Fruit fly (Drosophila melanogaster) whole organism, embryonic: ENCODE measurements around the gene CG9269.

Experiments used
- BEAF-32 ChIP-seq: fragments of 200-800 bp; sonication (Bioruptor generic); optimal IDR thresholded peaks from 3 replicates; lab custom pipeline; 2017; ENCODE audit warnings: missing biosample characterization, missing genetic modification characterization, mild to moderate bottlenecking, moderate library complexity, missing genetic modification reagents
- Bgb ChIP-seq: fragments of 200-800 bp; sonication (Bioruptor generic); IDR thresholded peaks from 2 replicates; pipeline ENCODE4 v1.3.6; 2022; ENCODE audit warnings: missing biosample characterization, missing genetic modification characterization; ENCODE audit not compliant: partially characterized antibody
- CG10366 ChIP-seq: fragments of 200-800 bp; sonication (Bioruptor generic); IDR thresholded peaks from 2 replicates; pipeline ENCODE4 v1.3.6; 2022; ENCODE audit warnings: missing biosample characterization, missing genetic modification characterization
- CG15601 ChIP-seq: fragments of 200-800 bp; sonication (Bioruptor generic); optimal IDR thresholded peaks from 3 replicates; lab custom pipeline; 2019; ENCODE audit warnings: missing biosample characterization, mild to moderate bottlenecking, missing genetic modification characterization, moderate library complexity
- CG1647 ChIP-seq: fragments of 200-800 bp; sonication (Bioruptor generic); optimal IDR thresholded peaks from 3 replicates; lab custom pipeline; 2016; ENCODE audit warnings: missing biosample characterization, missing genetic modification characterization
- CG17359 ChIP-seq: fragments of 200-800 bp; sonication (Bioruptor generic); optimal IDR thresholded peaks from 3 replicates; lab custom pipeline; 2018; ENCODE audit warnings: missing biosample characterization, mild to moderate bottlenecking, missing genetic modification characterization, moderate library complexity
- CG17829 ChIP-seq: fragments of 200-800 bp; optimal IDR thresholded peaks from 2 replicates; lab custom pipeline; 2019; ENCODE audit warnings: missing biosample characterization, mild to moderate bottlenecking, missing genetic modification characterization, moderate library complexity
- CG2202 ChIP-seq: fragments of 200-800 bp; sonication (Bioruptor generic); optimal IDR thresholded peaks from 2 replicates; lab custom pipeline; 2018; ENCODE audit warnings: missing biosample characterization, mild to moderate bottlenecking, missing genetic modification characterization
- CG2889 ChIP-seq: fragments of 200-800 bp; sonication (Bioruptor generic); IDR thresholded peaks from 3 replicates; pipeline ENCODE4 v1.3.6; 2022; ENCODE audit warnings: missing biosample characterization, missing genetic modification characterization
- CG4820 ChIP-seq: fragments of 200-800 bp; sonication (Bioruptor generic); optimal IDR thresholded peaks from 3 replicates; lab custom pipeline; 2016; ENCODE audit warnings: missing biosample characterization, missing genetic modification characterization
- CG7963 ChIP-seq: fragments of 200-800 bp; sonication (Bioruptor generic); IDR thresholded peaks from 3 replicates; pipeline ENCODE4 v1.3.6; 2022; ENCODE audit warnings: missing biosample characterization, missing genetic modification characterization; ENCODE audit not compliant: partially characterized antibody
- CG8089 ChIP-seq: fragments of 200-800 bp; sonication (Bioruptor generic); optimal IDR thresholded peaks from 3 replicates; lab custom pipeline; 2016; ENCODE audit warnings: missing biosample characterization, missing genetic modification characterization
- CG8290 ChIP-seq, 3 experiments: fragments of 200-800 bp; sonication (Bioruptor generic); optimal IDR thresholded peaks; 2 replicates each; lab custom pipeline; 2016 to 2019; ENCODE audit warnings: missing biosample characterization in 3 of 3, missing genetic modification characterization in 3 of 3, mild to moderate bottlenecking in 2 of 3, moderate library complexity in 1 of 3
- CG9876 ChIP-seq: fragments of 200-800 bp; sonication (Bioruptor generic); optimal IDR thresholded peaks from 2 replicates; lab custom pipeline; 2016; ENCODE audit warnings: missing biosample characterization, missing genetic modification characterization
- CrebB ChIP-seq: fragments of 200-800 bp; sonication (Bioruptor generic); optimal IDR thresholded peaks from 3 replicates; lab custom pipeline; 2018; ENCODE audit warnings: missing biosample characterization, mild to moderate bottlenecking, missing genetic modification characterization
- Dbx ChIP-seq: fragments of 200-800 bp; sonication (Bioruptor generic); IDR thresholded peaks from 3 replicates; pipeline ENCODE4 v1.3.6; 2022; ENCODE audit warnings: missing biosample characterization, missing genetic modification characterization
- Deaf1 ChIP-seq: fragments of 200-800 bp; optimal IDR thresholded peaks from 3 replicates; lab custom pipeline; 2019; ENCODE audit warnings: missing biosample characterization, mild to moderate bottlenecking, missing genetic modification characterization, moderate library complexity
- Doc3 ChIP-seq: fragments of 200-800 bp; sonication (Bioruptor generic); IDR thresholded peaks from 3 replicates; pipeline ENCODE4 v1.3.6; 2022; ENCODE audit warnings: missing biosample characterization, missing genetic modification characterization; ENCODE audit not compliant: partially characterized antibody
- E2f2 ChIP-seq: fragments of 200-800 bp; sonication (Bioruptor generic); IDR thresholded peaks from 2 replicates; pipeline ENCODE4 v1.3.6; 2022; ENCODE audit warnings: missing biosample characterization, missing genetic modification characterization
- Elba2 ChIP-seq: fragments of 200-800 bp; sonication (Bioruptor generic); optimal IDR thresholded peaks from 3 replicates; lab custom pipeline; 2016; ENCODE audit warnings: missing biosample characterization, missing genetic modification characterization
- HLH4C ChIP-seq: fragments of 200-800 bp; sonication (Bioruptor generic); IDR thresholded peaks from 3 replicates; pipeline ENCODE4 v1.3.6; 2022; ENCODE audit warnings: missing biosample characterization, missing genetic modification characterization; ENCODE audit not compliant: partially characterized antibody
- Hr78 ChIP-seq, 2 experiments: fragments of 200-800 bp in 1 of 2; fragments of >200 bp in 1 of 2; sonication (Bioruptor generic) in 1 of 2; optimal IDR thresholded peaks; 2 replicates each; lab custom pipeline; 2017 to 2019; ENCODE audit warnings: missing biosample characterization in 2 of 2, missing genetic modification characterization in 2 of 2, mild to moderate bottlenecking in 1 of 2, moderate library complexity in 1 of 2
- MESR4 ChIP-seq: fragments of 200-800 bp; sonication (Bioruptor generic); optimal IDR thresholded peaks from 2 replicates; lab custom pipeline; 2018; ENCODE audit warnings: missing biosample characterization, mild to moderate bottlenecking, missing genetic modification characterization, moderate library complexity
- MTF-1 ChIP-seq: fragments of 200-800 bp; sonication (Bioruptor generic); optimal IDR thresholded peaks from 2 replicates; lab custom pipeline; 2018; ENCODE audit warnings: missing biosample characterization, mild to moderate bottlenecking, missing genetic modification characterization, borderline replicate concordance
- NC2α ChIP-seq: fragments of 200-800 bp; sonication (Bioruptor generic); optimal IDR thresholded peaks from 2 replicates; lab custom pipeline; 2016; ENCODE audit warnings: missing biosample characterization, missing genetic modification characterization
- Nf-YA ChIP-seq: fragments of 200-800 bp; sonication (Bioruptor generic); IDR thresholded peaks from 2 replicates; pipeline ENCODE4 v1.3.6; 2022; ENCODE audit warnings: missing biosample characterization, missing genetic modification characterization
- NfI ChIP-seq: fragments of 200-800 bp; sonication (Bioruptor generic); optimal IDR thresholded peaks from 3 replicates; lab custom pipeline; 2018; ENCODE audit warnings: missing biosample characterization, mild to moderate bottlenecking, missing genetic modification characterization, moderate library complexity
- Oli ChIP-seq: fragments of 200-800 bp; sonication (Bioruptor generic); optimal IDR thresholded peaks from 2 replicates; lab custom pipeline; 2018; ENCODE audit warnings: missing biosample characterization, mild to moderate bottlenecking, missing genetic modification characterization, moderate library complexity
- ash1 ChIP-seq: fragments of 200-800 bp; sonication (Bioruptor generic); optimal IDR thresholded peaks from 2 replicates; lab custom pipeline; 2018; ENCODE audit warnings: missing biosample characterization, mild to moderate bottlenecking, missing genetic modification characterization
- bowl ChIP-seq: fragments of 200-800 bp; sonication (Bioruptor generic); IDR thresholded peaks from 2 replicates; pipeline ENCODE4 v1.3.6; 2022; ENCODE audit warnings: missing biosample characterization, missing genetic modification characterization
- corto ChIP-seq: fragments of 200-800 bp; sonication (Bioruptor generic); optimal IDR thresholded peaks from 2 replicates; lab custom pipeline; 2016; ENCODE audit warnings: missing biosample characterization, mild to moderate bottlenecking, missing genetic modification characterization, moderate library complexity
- dimm ChIP-seq: fragments of 200-800 bp; sonication (Bioruptor generic); IDR thresholded peaks from 2 replicates; pipeline ENCODE4 v1.3.6; 2022; ENCODE audit warnings: missing biosample characterization, missing genetic modification characterization
- dm ChIP-seq: fragments of 200-800 bp; sonication (Bioruptor generic); optimal IDR thresholded peaks from 3 replicates; lab custom pipeline; 2016; ENCODE audit warnings: missing biosample characterization, missing genetic modification characterization
- emc ChIP-seq: fragments of 200-800 bp; sonication (Bioruptor generic); optimal IDR thresholded peaks from 2 replicates; lab custom pipeline; 2016; ENCODE audit warnings: missing biosample characterization, missing genetic modification characterization
- fu2 ChIP-seq: fragments of 200-800 bp; sonication (Bioruptor generic); optimal IDR thresholded peaks from 2 replicates; lab custom pipeline; 2016; ENCODE audit warnings: missing biosample characterization, missing genetic modification characterization
- gcm2 ChIP-seq: fragments of 200-800 bp; sonication (Bioruptor generic); optimal IDR thresholded peaks from 2 replicates; lab custom pipeline; 2016; ENCODE audit warnings: missing biosample characterization, missing genetic modification characterization
- klu ChIP-seq: fragments of 200-800 bp; sonication (Bioruptor generic); IDR thresholded peaks from 2 replicates; pipeline ENCODE4 v1.3.6; 2022; ENCODE audit warnings: missing biosample characterization, missing genetic modification characterization
- knrl ChIP-seq: fragments of 200-800 bp; sonication (Bioruptor generic); IDR thresholded peaks from 3 replicates; pipeline ENCODE4 v1.3.6; 2022; ENCODE audit warnings: missing biosample characterization, missing genetic modification characterization; ENCODE audit not compliant: partially characterized antibody
- lilli ChIP-seq: fragments of 200-800 bp; sonication (Bioruptor generic); optimal IDR thresholded peaks from 3 replicates; lab custom pipeline; 2016; ENCODE audit warnings: missing biosample characterization, missing genetic modification characterization
- nerfin-2 ChIP-seq: fragments of 200-800 bp; sonication (Bioruptor generic); IDR thresholded peaks from 2 replicates; pipeline ENCODE4 v1.3.6; 2022; ENCODE audit warnings: missing biosample characterization, missing genetic modification characterization; ENCODE audit not compliant: partially characterized antibody
- p53 ChIP-seq: fragments of 200-800 bp; sonication (Bioruptor generic); optimal IDR thresholded peaks from 2 replicates; lab custom pipeline; 2016; ENCODE audit warnings: missing biosample characterization, missing genetic modification characterization
- peb ChIP-seq: fragments of 200-800 bp; sonication (Bioruptor generic); IDR thresholded peaks from 2 replicates; pipeline ENCODE4 v1.3.6; 2022; ENCODE audit warnings: missing biosample characterization, missing genetic modification characterization
- phol ChIP-seq: fragments of 200-800 bp; sonication (Bioruptor generic); optimal IDR thresholded peaks from 3 replicates; lab custom pipeline; 2018; ENCODE audit warnings: missing biosample characterization, mild to moderate bottlenecking, missing genetic modification characterization, moderate library complexity
- ro ChIP-seq: fragments of 200-800 bp; sonication (Bioruptor generic); IDR thresholded peaks from 2 replicates; pipeline ENCODE4 v1.3.6; 2022; ENCODE audit warnings: missing biosample characterization, missing genetic modification characterization
- scrt ChIP-seq: fragments of 200-800 bp; sonication (Bioruptor generic); optimal IDR thresholded peaks from 2 replicates; lab custom pipeline; 2018; ENCODE audit warnings: missing biosample characterization, mild to moderate bottlenecking, missing genetic modification characterization, moderate library complexity
- sens ChIP-seq: fragments of 200-800 bp; sonication (Bioruptor generic); peaks from one replicate; lab custom pipeline; 2016; ENCODE audit warnings: missing biosample characterization, missing genetic modification characterization
- sob ChIP-seq: fragments of 200-800 bp; sonication (Bioruptor generic); IDR thresholded peaks from 2 replicates; pipeline ENCODE4 v1.3.6; 2022; ENCODE audit warnings: missing biosample characterization, missing genetic modification characterization
- sug ChIP-seq: fragments of 200-800 bp; optimal IDR thresholded peaks from 2 replicates; lab custom pipeline; 2019; ENCODE audit warnings: missing biosample characterization, mild to moderate bottlenecking, missing genetic modification characterization, moderate library complexity
- ttk ChIP-seq: fragments of 200-800 bp; sonication (Bioruptor generic); IDR thresholded peaks from 2 replicates; pipeline ENCODE4 v2.1.2; 2022; ENCODE audit warnings: missing biosample characterization, missing genetic modification characterization
- zen ChIP-seq: fragments of 200-800 bp; sonication (Bioruptor generic); optimal IDR thresholded peaks from 3 replicates; lab custom pipeline; 2018; ENCODE audit warnings: missing biosample characterization, mild to moderate bottlenecking, missing genetic modification characterization, moderate library complexity

Gene CG9269

DNA sequence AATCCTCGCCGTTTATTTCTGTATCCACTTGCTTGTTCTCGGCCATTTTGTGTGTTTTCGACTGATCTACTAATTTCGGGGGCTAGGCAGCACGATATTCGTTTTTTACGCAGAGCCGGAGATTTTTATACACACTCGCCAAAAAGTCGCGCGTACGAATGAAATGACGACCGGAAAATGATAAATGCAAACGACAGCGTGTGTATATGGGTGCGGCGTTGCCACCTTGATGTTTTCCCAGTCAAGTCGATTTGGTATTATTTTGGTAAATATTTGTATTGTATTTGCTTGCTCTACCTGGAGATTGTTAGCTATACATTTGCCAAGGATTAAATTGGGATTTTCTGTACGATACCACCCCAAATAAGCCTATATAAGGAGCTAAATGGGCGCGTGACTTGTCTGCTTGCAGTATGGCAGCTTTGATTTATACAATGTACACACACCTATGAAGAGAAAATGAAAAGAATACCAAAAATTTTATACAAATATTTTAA lies 30.2 kb downstream of the CG9269 start, which contains the start of gene sqd (continued):
- no peak for TF ChIP-seq dimm (GFP tag; lab: Robert Waterston, UW)
- peak; percentile 35 for TF ChIP-seq Oli
- TF ChIP-seq dm: peak; percentile 43
- TF ChIP-seq zen: peak; percentile 50
- TF ChIP-seq peb: 0 out of 2 replicates have a peak, but pooled peaks have one; percentile 16
- peak; percentile 92 for TF ChIP-seq sens
- TF ChIP-seq E2f2: peak; percentile 45
- TF ChIP-seq CG8089 (GFP tag; lab: Kevin White, UChicago): no peak
- TF ChIP-seq sob (GFP tag; lab: Robert Waterston, UW): 0 out of 2 replicates have a peak, but pooled peaks have one; percentile 28
- no peak for TF ChIP-seq CG7963
- TF ChIP-seq Deaf1 (tag; lab: Kevin White, UChicago): peak; percentile 17
- no peak for TF ChIP-seq CG2889 (GFP tag; lab: Robert Waterston, UW)
- peak; percentile 51 for TF ChIP-seq CG9876
- peak; percentile 15; the same call in 1 of the 2 replicates for TF ChIP-seq Bgb
- no peak for TF ChIP-seq sug (tag; lab: Kevin White, UChicago)
- no peak for TF ChIP-seq ash1
- peak; percentile 29 for TF ChIP-seq CG17829 (tag; lab: Kevin White, UChicago)
- TF ChIP-seq Doc3 (GFP tag; lab: Robert Waterston, UW): no peak
- TF ChIP-seq scrt (GFP tag; lab: Kevin White, UChicago): peak; percentile 54
- TF ChIP-seq NfI: peak; percentile 59
- TF ChIP-seq corto (GFP tag; lab: Kevin White, UChicago): no peak
- TF ChIP-seq emc (GFP tag; lab: Kevin White, UChicago): no peak
- peak; percentile 53 for TF ChIP-seq CG17359 (tag; lab: Kevin White, UChicago)
- TF ChIP-seq knrl (GFP tag; lab: Robert Waterston, UW): no peak
- TF ChIP-seq Dbx: peak; percentile 25; the same call in 1 of the 3 replicates
- peak; percentile 29 for TF ChIP-seq fu2 (GFP tag; lab: Kevin White, UChicago)
- no peak for TF ChIP-seq CG8290 (GFP tag; optimal IDR thresholded peaks at IDR 0.05; lab: Kevin White, UChicago)
- peak in 1 of 2 experiments; percentile 73 for TF ChIP-seq CG8290 (tag; optimal IDR thresholded peaks at IDR 0.05; lab: Kevin White, UChicago)
- no peak for TF ChIP-seq MTF-1
- peak; percentile 22 for TF ChIP-seq CG4820
- no peak for TF ChIP-seq klu
- no peak for TF ChIP-seq ro (GFP tag; lab: Robert Waterston, UW)
- TF ChIP-seq CG10366 (GFP tag; lab: Robert Waterston, UW): no peak
- TF ChIP-seq gcm2 (GFP tag; lab: Kevin White, UChicago): no peak
- TF ChIP-seq bowl (GFP tag; lab: Robert Waterston, UW): no peak
- no peak for TF ChIP-seq Hr78 (GFP tag; optimal IDR thresholded peaks at IDR 0.05; lab: Kevin White, UChicago)
- TF ChIP-seq CrebB (tag; lab: Kevin White, UChicago): peak; percentile 31
- no peak for TF ChIP-seq CG1647 (GFP tag; lab: Kevin White, UChicago)
- no peak for TF ChIP-seq Nf-YA (GFP tag; lab: Robert Waterston, UW)
- no peak for TF ChIP-seq HLH4C
- no peak for TF ChIP-seq CG15601 (tag; lab: Kevin White, UChicago)
- TF ChIP-seq ttk (GFP tag; lab: Robert Waterston, UW): no peak
- TF ChIP-seq MESR4: peak; percentile 89
- no peak for TF ChIP-seq Elba2 (GFP tag; lab: Kevin White, UChicago)
- no peak for TF ChIP-seq nerfin-2 (GFP tag; lab: Robert Waterston, UW)
- peak; percentile 55 for TF ChIP-seq BEAF-32
- TF ChIP-seq CG2202: peak; percentile 5
- TF ChIP-seq p53 (GFP tag; lab: Kevin White, UChicago): no peak
- peak; percentile 56 for TF ChIP-seq lilli
- peak; percentile 78 for TF ChIP-seq phol
- TF ChIP-seq NC2α: peak; percentile 18
